Fruit fly (Drosophila melanogaster) whole organism, prepupa: ENCODE results near the gene CG4239.

Experiments used
- Blimp-1 ChIP-seq: fragments of 200-800 bp; sonication (Bioruptor generic); optimal IDR thresholded peaks from 3 replicates; lab custom pipeline; 2017; ENCODE audit warnings: missing biosample characterization, missing genetic modification characterization, mild to moderate bottlenecking, moderate library complexity, missing genetic modification reagents
- CG10631 ChIP-seq: fragments of 200-800 bp; sonication (Bioruptor generic); optimal IDR thresholded peaks from 2 replicates; lab custom pipeline; 2016; ENCODE audit warnings: missing biosample characterization, missing genetic modification characterization
- CG11294 ChIP-seq: fragments of 200-800 bp; sonication (Bioruptor generic); IDR thresholded peaks from 2 replicates; pipeline ENCODE4 v1.3.6; 2022; ENCODE audit warnings: missing biosample characterization, missing genetic modification characterization
- CG1621 ChIP-seq: fragments of 200-800 bp; sonication (Bioruptor generic); optimal IDR thresholded peaks from 3 replicates; lab custom pipeline; 2018; ENCODE audit warnings: missing biosample characterization, mild to moderate bottlenecking, missing genetic modification characterization
- CG3032 ChIP-seq: fragments of 200-800 bp; optimal IDR thresholded peaks from 2 replicates; lab custom pipeline; 2019; ENCODE audit warnings: missing biosample characterization, mild to moderate bottlenecking, missing genetic modification characterization, moderate library complexity
- CG31627 ChIP-seq: fragments of 200-800 bp; sonication (Bioruptor generic); optimal IDR thresholded peaks from 3 replicates; lab custom pipeline; 2016; ENCODE audit warnings: missing biosample characterization, missing genetic modification characterization
- CG32006 ChIP-seq: fragments of 200-800 bp; sonication (Bioruptor generic); optimal IDR thresholded peaks from 3 replicates; lab custom pipeline; 2017; ENCODE audit warnings: missing biosample characterization, mild to moderate bottlenecking, missing genetic modification characterization
- CG3919 ChIP-seq: fragments of 200-800 bp; sonication (Bioruptor generic); optimal IDR thresholded peaks from 3 replicates; lab custom pipeline; 2016; ENCODE audit warnings: missing biosample characterization, missing genetic modification characterization
- CG4318 ChIP-seq: fragments of 200-800 bp; sonication (Bioruptor generic); optimal IDR thresholded peaks from 3 replicates; lab custom pipeline; 2017; ENCODE audit warnings: missing biosample characterization, mild to moderate bottlenecking, missing genetic modification characterization
- CG6163 ChIP-seq: fragments of 200-800 bp; sonication (Bioruptor generic); IDR thresholded peaks from 3 replicates; pipeline ENCODE4 v1.3.6; 2022; ENCODE audit warnings: missing biosample characterization, missing genetic modification characterization
- CG6808 ChIP-seq: fragments of 200-800 bp; sonication (Bioruptor generic); optimal IDR thresholded peaks from 3 replicates; lab custom pipeline; 2017; ENCODE audit warnings: missing biosample characterization, missing genetic modification characterization, mild to moderate bottlenecking, moderate library complexity, missing genetic modification reagents
- CG6854 ChIP-seq: fragments of 200-800 bp; sonication (Bioruptor generic); optimal IDR thresholded peaks from 2 replicates; lab custom pipeline; 2017; ENCODE audit warnings: missing biosample characterization, mild to moderate bottlenecking, missing genetic modification characterization
- CG7368 ChIP-seq: fragments of 200-800 bp; sonication (Bioruptor generic); optimal IDR thresholded peaks from 3 replicates; lab custom pipeline; 2016; ENCODE audit warnings: missing biosample characterization, missing genetic modification characterization
- Eip78C ChIP-seq: fragments of 200-800 bp; sonication (Bioruptor generic); peaks from one replicate; lab custom pipeline; 2016; ENCODE audit warnings: missing biosample characterization, missing genetic modification characterization
- Ets96B ChIP-seq: fragments of 200-800 bp; optimal IDR thresholded peaks from 2 replicates; lab custom pipeline; 2019; ENCODE audit warnings: missing biosample characterization, mild to moderate bottlenecking, missing genetic modification characterization, moderate library complexity
- Hr39 ChIP-seq: fragments of 200-800 bp; sonication (Bioruptor generic); optimal IDR thresholded peaks from 2 replicates; lab custom pipeline; 2016; ENCODE audit warnings: missing biosample characterization, missing genetic modification characterization
- Hr4 ChIP-seq: fragments of 200-800 bp; sonication (Bioruptor generic); optimal IDR thresholded peaks from 3 replicates; lab custom pipeline; 2016; ENCODE audit warnings: missing biosample characterization, missing genetic modification characterization
- Met ChIP-seq: fragments of 200-800 bp; sonication (Bioruptor generic); optimal IDR thresholded peaks from 3 replicates; lab custom pipeline; 2016; ENCODE audit warnings: missing biosample characterization, missing genetic modification characterization
- Smox ChIP-seq: fragments of 200-800 bp; sonication (Bioruptor generic); optimal IDR thresholded peaks from 3 replicates; lab custom pipeline; 2016; ENCODE audit warnings: missing biosample characterization, missing genetic modification characterization
- Sox102F ChIP-seq: fragments of 200-800 bp; sonication (Bioruptor generic); optimal IDR thresholded peaks from 2 replicates; lab custom pipeline; 2016; ENCODE audit warnings: missing biosample characterization, mild to moderate bottlenecking, missing genetic modification characterization
- Sox14 ChIP-seq: fragments of 200-800 bp; sonication (Bioruptor generic); optimal IDR thresholded peaks from 3 replicates; lab custom pipeline; 2016; ENCODE audit warnings: missing biosample characterization, missing genetic modification characterization
- Sox15 ChIP-seq: fragments of 200-800 bp; sonication (Bioruptor generic); optimal IDR thresholded peaks from 3 replicates; lab custom pipeline; 2016; ENCODE audit warnings: missing biosample characterization, missing genetic modification characterization
- acj6 ChIP-seq: fragments of 200-800 bp; sonication (Bioruptor generic); optimal IDR thresholded peaks from 3 replicates; lab custom pipeline; 2016; ENCODE audit warnings: missing biosample characterization, missing genetic modification characterization
- cyc ChIP-seq: fragments of 200-800 bp; sonication (Bioruptor generic); optimal IDR thresholded peaks from 3 replicates; lab custom pipeline; 2016; ENCODE audit warnings: missing biosample characterization, missing genetic modification characterization
- dsx ChIP-seq: fragments of 200-800 bp; optimal IDR thresholded peaks from 3 replicates; lab custom pipeline; 2019; ENCODE audit warnings: missing biosample characterization, mild to moderate bottlenecking, missing genetic modification characterization, moderate library complexity; ENCODE audit not compliant: poor library complexity, severe bottlenecking
- esn ChIP-seq: fragments of 200-800 bp; sonication (Bioruptor generic); optimal IDR thresholded peaks from 2 replicates; lab custom pipeline; 2016; ENCODE audit warnings: missing biosample characterization, mild to moderate bottlenecking, missing genetic modification characterization, moderate library complexity
- fd59A ChIP-seq: fragments of 200-800 bp; sonication (Bioruptor generic); optimal IDR thresholded peaks from 2 replicates; lab custom pipeline; 2017; ENCODE audit warnings: missing biosample characterization, mild to moderate bottlenecking, missing genetic modification characterization, missing genetic modification reagents
- fd85E ChIP-seq: fragments of 200-800 bp; sonication (Bioruptor generic); optimal IDR thresholded peaks from 3 replicates; lab custom pipeline; 2016; ENCODE audit warnings: missing biosample characterization, missing genetic modification characterization
- lz ChIP-seq: fragments of 200-800 bp; sonication (Bioruptor generic); optimal IDR thresholded peaks from 3 replicates; lab custom pipeline; 2016; ENCODE audit warnings: missing biosample characterization, missing genetic modification characterization
- pdm3 ChIP-seq: fragments of 200-800 bp; sonication (Bioruptor generic); optimal IDR thresholded peaks from 3 replicates; lab custom pipeline; 2016; ENCODE audit warnings: missing biosample characterization, missing genetic modification characterization
- salr ChIP-seq, 2 experiments: fragments of 200-800 bp; sonication (Bioruptor generic); optimal IDR thresholded peaks; 3 replicates each; lab custom pipeline; 2016 to 2018; ENCODE audit warnings: missing biosample characterization in 2 of 2, missing genetic modification characterization in 2 of 2, mild to moderate bottlenecking in 1 of 2
- spab ChIP-seq: fragments of 200-800 bp; sonication (Bioruptor generic); optimal IDR thresholded peaks from 2 replicates; lab custom pipeline; 2017; ENCODE audit warnings: missing biosample characterization, mild to moderate bottlenecking, missing genetic modification characterization, missing genetic modification reagents
- ss ChIP-seq, 2 experiments: fragments of 200-800 bp; sonication (Bioruptor generic); optimal IDR thresholded peaks; 2 replicates in 1 of 2; 3 replicates in 1 of 2; lab custom pipeline; 2017 to 2018; ENCODE audit warnings: mild to moderate bottlenecking in 2 of 2, missing biosample characterization in 2 of 2, missing genetic modification characterization in 2 of 2, moderate library complexity in 1 of 2
- svp ChIP-seq: fragments of 200-800 bp; sonication (Bioruptor generic); peaks from one replicate; lab custom pipeline; 2016; ENCODE audit warnings: missing biosample characterization, missing genetic modification characterization
- topi ChIP-seq: fragments of 200-800 bp; sonication (Bioruptor generic); optimal IDR thresholded peaks from 3 replicates; lab custom pipeline; 2016; ENCODE audit warnings: missing biosample characterization, missing genetic modification characterization
- vri ChIP-seq: fragments of 200-800 bp; sonication (Bioruptor generic); optimal IDR thresholded peaks from 3 replicates; lab custom pipeline; 2016; ENCODE audit warnings: missing biosample characterization, mild to moderate bottlenecking, missing genetic modification characterization

CG4239 gene

DNA sequence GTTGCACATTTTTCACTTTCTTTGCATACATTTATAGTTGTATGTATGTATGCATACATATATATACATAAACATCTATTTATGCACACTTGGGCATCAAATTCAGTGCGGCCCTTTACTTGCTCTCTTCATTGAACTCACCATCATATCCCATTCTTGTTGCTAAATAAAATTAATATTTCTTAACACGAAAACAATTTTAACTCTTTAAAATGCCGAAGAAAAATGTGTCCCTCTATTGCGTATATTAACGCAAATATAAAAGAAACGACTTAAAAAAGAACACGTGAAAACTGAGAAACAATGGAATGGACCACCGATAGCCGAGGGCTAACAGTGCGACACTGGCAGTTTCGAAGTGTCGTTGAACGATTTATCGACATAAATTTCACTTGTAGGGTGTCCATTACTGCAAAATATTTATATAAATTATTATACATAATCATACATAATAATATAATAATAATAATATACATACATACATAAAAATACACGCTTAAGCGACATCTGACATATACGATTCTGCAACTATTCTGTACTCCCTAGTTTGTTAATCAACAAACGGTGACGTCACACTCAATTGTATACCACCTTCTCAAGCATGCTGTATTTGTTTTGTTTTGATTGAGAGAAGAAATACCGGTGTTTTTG is 26.3 kb upstream of the CG4239 start, which contains the start of the genes U2af50 and PIG-Q (continued):
- TF ChIP-seq CG6854 (GFP tag; lab: Kevin White, UChicago) (peak; percentile 83), lz (GFP tag; lab: Kevin White, UChicago) (peak; percentile 80), salr (GFP tag; optimal IDR thresholded peaks at IDR 0.05; lab: Kevin White, UChicago) (no peak), Eip78C (GFP tag; lab: Kevin White, UChicago) (peak; percentile 92), CG7368 (no peak), CG11294 (no peak; the same call in 1 of the 2 replicates), Sox15 (peak; percentile 84), CG3032 (tag; lab: Kevin White, UChicago) (peak; percentile 93), CG1621 (tag; lab: Kevin White, UChicago) (peak; percentile 82), fd59A (GFP tag; lab: Kevin White, UChicago) (no peak), Sox102F (GFP tag; lab: Kevin White, UChicago) (no peak), CG32006 (GFP tag; lab: Kevin White, UChicago) (peak; percentile 93)
- TF ChIP-seq, all 60 proteins: peak for 39

DNA sequence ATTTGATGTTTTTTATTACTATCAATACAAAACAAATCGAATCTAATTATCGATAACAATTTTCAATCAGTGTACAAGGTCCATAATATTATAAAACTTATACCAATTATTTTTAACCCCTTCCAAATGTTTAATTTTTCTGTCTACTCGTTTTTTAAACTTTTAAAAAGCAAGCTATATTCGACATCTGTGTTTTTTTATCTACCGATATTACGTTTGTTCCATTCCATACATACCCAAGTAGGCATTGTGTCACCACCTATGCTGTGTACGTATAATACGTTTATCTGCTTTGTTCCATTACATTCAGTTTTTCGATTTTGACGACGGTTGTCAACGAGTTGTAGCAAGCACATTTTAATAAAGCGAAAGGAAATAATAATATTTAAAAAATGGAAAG is 23.8 kb upstream of the CG4239 start, which contains the start of gene nonA:
Gene nonA, plus strand, starts transcription at position 264 of the 400 bp plus-strand sequence.
- peak; percentile 9 for TF ChIP-seq esn (GFP tag; lab: Kevin White, UChicago)
- TF ChIP-seq topi, result peak; percentile 12
- TF ChIP-seq CG6163, result no peak
- peak; percentile 23 for TF ChIP-seq vri
- TF ChIP-seq Met (GFP tag; lab: Kevin White, UChicago), result peak; percentile 2
- peak; percentile 27 for TF ChIP-seq Eip78C (GFP tag; lab: Kevin White, UChicago)
- TF ChIP-seq Sox14 (GFP tag; lab: Kevin White, UChicago), result peak; percentile 55
- TF ChIP-seq CG1621 (tag; lab: Kevin White, UChicago), result no peak

DNA sequence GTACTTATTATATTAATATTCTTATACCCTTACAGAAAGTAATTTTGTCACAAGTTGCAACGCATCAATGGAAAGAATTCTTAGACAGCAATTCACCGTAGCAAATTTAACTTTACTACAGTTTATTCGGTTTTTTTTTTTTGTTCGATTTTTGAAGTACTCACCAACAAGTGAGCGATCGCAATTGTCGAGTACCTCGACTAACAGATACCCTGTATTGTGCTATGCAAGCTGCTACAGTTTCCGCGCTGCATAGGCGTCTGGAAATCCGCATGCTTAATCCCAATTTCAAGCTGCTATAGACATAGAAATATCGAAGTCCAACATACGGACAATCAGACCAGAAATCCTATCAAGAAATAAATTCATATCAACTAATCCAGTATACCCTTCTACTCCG is 16.5 kb upstream of the CG4239 start:
- no peak for TF ChIP-seq fd85E
- TF ChIP-seq Blimp-1 (GFP tag; lab: Kevin White, UChicago), result no peak
- TF ChIP-seq svp, result no peak
- no peak for TF ChIP-seq pdm3 (GFP tag; lab: Kevin White, UChicago)
- no peak for TF ChIP-seq CG10631
- no peak for TF ChIP-seq CG31627 (GFP tag; lab: Kevin White, UChicago)
- no peak for TF ChIP-seq Hr39
- TF ChIP-seq CG4318 (GFP tag; lab: Kevin White, UChicago), result no peak
- no peak for TF ChIP-seq CG3919 (GFP tag; lab: Kevin White, UChicago)
- TF ChIP-seq ss (GFP tag; optimal IDR thresholded peaks at IDR 0.05; lab: Kevin White, UChicago), result no peak
- TF ChIP-seq CG7368, result no peak
- TF ChIP-seq CG6808 (GFP tag; lab: Kevin White, UChicago), result no peak
- TF ChIP-seq Sox14 (GFP tag; lab: Kevin White, UChicago), result no peak

DNA sequence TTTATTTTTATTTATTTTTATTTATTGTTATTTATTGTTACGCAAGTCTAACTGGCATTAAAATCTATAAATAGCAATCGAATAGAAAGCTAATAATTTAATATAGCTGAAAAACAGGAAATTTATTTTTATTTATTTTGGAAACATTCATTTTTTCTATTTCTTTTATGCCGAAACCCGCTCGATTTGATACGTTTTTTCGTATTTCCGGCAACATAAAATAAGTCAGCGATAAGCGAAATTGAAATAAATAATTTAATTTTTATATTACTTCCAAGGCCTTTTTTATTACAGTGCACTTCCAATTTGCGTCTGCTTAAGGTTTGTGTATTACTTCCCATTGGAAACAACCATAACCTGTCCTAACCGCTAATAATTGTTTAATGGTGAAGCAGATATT is 13.2 kb upstream of the CG4239 start:
- peak; percentile 85 for TF ChIP-seq Eip78C (GFP tag; lab: Kevin White, UChicago)
- TF ChIP-seq CG4318 (GFP tag; lab: Kevin White, UChicago), result peak; percentile 34
- peak; percentile 46 for TF ChIP-seq Hr4 (GFP tag; lab: Kevin White, UChicago)
- no peak for TF ChIP-seq Blimp-1 (GFP tag; lab: Kevin White, UChicago)
- TF ChIP-seq acj6, result peak; percentile 39
- no peak for TF ChIP-seq spab (GFP tag; lab: Kevin White, UChicago)
- TF ChIP-seq Smox (GFP tag; lab: Kevin White, UChicago), result no peak
- TF ChIP-seq dsx (GFP tag; lab: Kevin White, UChicago), result no peak
- TF ChIP-seq Sox14 (GFP tag; lab: Kevin White, UChicago), result peak; percentile 23
- TF ChIP-seq topi, result peak; percentile 53
- peak; percentile 0 for TF ChIP-seq lz (GFP tag; lab: Kevin White, UChicago)
- TF ChIP-seq esn (GFP tag; lab: Kevin White, UChicago), result peak; percentile 29
- TF ChIP-seq CG3032 (tag; lab: Kevin White, UChicago), result peak; percentile 27
- no peak for TF ChIP-seq Ets96B
- TF ChIP-seq Sox102F (GFP tag; lab: Kevin White, UChicago), result peak; percentile 54
- TF ChIP-seq Met (GFP tag; lab: Kevin White, UChicago), result peak; percentile 51
- TF ChIP-seq CG10631, result peak; percentile 46
- TF ChIP-seq cyc, result peak; percentile 5
- TF ChIP-seq, all 60 proteins: peak for 13
